Worm (Caenorhabditis elegans) whole organism, young adult: ENCODE data around the gene ZK938.1.

ENCODE experiments used
- attf-5 ChIP-seq: fragments of 200-800 bp; sonication (Bioruptor generic); optimal IDR thresholded peaks from 2 replicates; lab custom pipeline; 2018; ENCODE audit warnings: mild to moderate bottlenecking, missing genetic modification characterization, missing compliant biosample characterization
- ceh-27 ChIP-seq: fragments of 200-800 bp; sonication (Bioruptor generic); optimal IDR thresholded peaks from 2 replicates; lab custom pipeline; 2018; ENCODE audit warnings: mild to moderate bottlenecking, missing genetic modification characterization, moderate library complexity, missing compliant biosample characterization
- lsl-1 ChIP-seq: fragments of 200-800 bp; sonication (Bioruptor generic); optimal IDR thresholded peaks from 2 replicates; lab custom pipeline; 2018; ENCODE audit warnings: mild to moderate bottlenecking, missing genetic modification characterization, moderate library complexity, missing compliant biosample characterization
- nhr-90 ChIP-seq: sonication (generic microtip); optimal IDR thresholded peaks from 2 replicates; lab custom pipeline; 2016; ENCODE audit warnings: missing genotype, mild to moderate bottlenecking, missing genetic modification characterization, missing compliant biosample characterization
- sea-2 ChIP-seq: fragments of 200-800 bp; sonication (Bioruptor generic); IDR thresholded peaks from 2 replicates; pipeline ENCODE4 v1.3.6; 2022; ENCODE audit warnings: missing genetic modification characterization, missing compliant biosample characterization
- snpc-1.3 ChIP-seq: sonication (generic microtip); optimal IDR thresholded peaks from 2 replicates; lab custom pipeline; 2017; ENCODE audit warnings: missing genetic modification characterization, mild to moderate bottlenecking, missing compliant biosample characterization, antibody characterized with exemption, moderate library complexity, missing genotype, missing genetic modification reagents; ENCODE audit not compliant: insufficient read depth
- snpc-3.4 ChIP-seq: sonication (generic microtip); optimal IDR thresholded peaks from 2 replicates; lab custom pipeline; 2017; ENCODE audit warnings: missing genetic modification characterization, mild to moderate bottlenecking, missing compliant biosample characterization, antibody characterized with exemption, moderate library complexity, missing genotype, missing genetic modification reagents

ce11 chrII:9840313-9840712 lies 11.1 kb downstream of the ZK938.1 start, which contains the start of gene ZK938.11:
- no peak for TF ChIP-seq sea-2
- TF ChIP-seq lsl-1: no peak
- no peak for TF ChIP-seq attf-5 (GFP tag; lab: Kevin White, UChicago)
- no peak for TF ChIP-seq ceh-27 (GFP tag; lab: Kevin White, UChicago)
- TF ChIP-seq nhr-90 (tag; lab: Kevin White, UChicago): no peak
- no peak for TF ChIP-seq snpc-1.3
- TF ChIP-seq snpc-3.4 (tag; lab: Kevin White, UChicago): no peak
